Fruit fly (Drosophila melanogaster): ENCODE measurements around the gene CG15894.

Gene CG15894

DNA sequence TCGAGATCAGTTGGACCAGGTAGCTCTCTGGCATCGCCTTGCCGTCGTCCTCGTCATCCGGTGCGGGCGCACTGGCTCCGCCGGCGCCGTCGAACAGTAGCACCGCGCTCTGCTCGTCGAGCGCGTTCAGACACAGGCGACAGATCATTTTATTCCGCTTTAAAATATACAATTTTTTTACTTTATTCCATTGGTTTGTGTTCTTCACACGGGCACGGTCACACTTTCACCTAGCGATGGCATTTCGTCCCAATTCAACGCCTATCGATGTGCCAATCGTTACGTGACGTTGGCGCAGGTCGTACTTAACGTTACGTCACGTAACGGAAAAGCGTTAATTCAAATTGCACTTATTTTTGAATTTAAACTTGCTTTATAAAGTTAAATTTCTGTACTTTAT is 8.0 kb upstream of the CG15894 start, which contains the start of gene CG12219:
CG12219 (minus strand) TSS at position 234 of the 400 bp plus-strand sequence.
- TF ChIP-seq CG10348 (GFP tag; IDR thresholded peaks at IDR 0.05), result no peak
- no peak for TF ChIP-seq CG4496 (GFP tag; IDR thresholded peaks at IDR 0.05)
- no peak for TF ChIP-seq Pif1A (GFP tag; optimal IDR thresholded peaks at IDR 0.05)
- TF ChIP-seq Pif1B (GFP tag; optimal IDR thresholded peaks at IDR 0.05), result no peak
- TF ChIP-seq D1 (tag; optimal IDR thresholded peaks at IDR 0.05), result no peak
- no peak for TF ChIP-seq CG12605 (GFP tag; IDR thresholded peaks at IDR 0.05)
- no peak for TF ChIP-seq EcR (GFP tag; optimal IDR thresholded peaks at IDR 0.05)
- no peak for TF ChIP-seq CG34367 (tag; optimal IDR thresholded peaks at IDR 0.05)
- TF ChIP-seq CG13204 (GFP tag; optimal IDR thresholded peaks at IDR 0.05), result no peak
- TF ChIP-seq rn (GFP tag; IDR thresholded peaks at IDR 0.05), result no peak
- TF ChIP-seq Ets98B (GFP tag; IDR thresholded peaks at IDR 0.05), result no peak
- no peak for TF ChIP-seq CG9948 (tag; optimal IDR thresholded peaks at IDR 0.05)
- TF ChIP-seq fd96Ca (GFP tag; IDR thresholded peaks at IDR 0.05), result no peak
- no peak for TF ChIP-seq gl (tag; optimal IDR thresholded peaks at IDR 0.05)
- TF ChIP-seq CG17806 (tag; optimal IDR thresholded peaks at IDR 0.05), result no peak
- no peak for TF ChIP-seq CG8301 (tag; optimal IDR thresholded peaks at IDR 0.05)

DNA sequence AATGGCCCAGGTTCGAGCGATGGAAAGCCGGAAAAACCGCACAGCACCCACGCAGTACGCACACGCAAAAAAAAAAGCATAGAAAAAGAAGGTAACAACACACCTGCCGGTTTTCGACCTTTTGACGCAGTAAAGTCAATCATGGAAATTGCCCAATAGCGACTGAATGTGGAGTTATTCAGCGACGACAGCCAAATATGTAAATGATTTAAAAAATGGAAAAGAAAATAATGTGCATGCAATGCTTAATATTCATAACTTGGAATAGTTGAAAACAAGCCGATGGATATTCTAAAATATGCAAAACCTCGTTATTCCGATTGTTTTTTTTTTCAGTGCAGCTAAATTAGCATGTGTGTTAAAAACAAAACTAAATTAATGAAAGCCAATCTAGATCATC is 5.8 kb upstream of the CG15894 start:
- no peak for TF ChIP-seq rn (GFP tag; IDR thresholded peaks at IDR 0.05)
- TF ChIP-seq Snoo (tag; optimal IDR thresholded peaks at IDR 0.05), result no peak
- no peak for TF ChIP-seq CG17806 (tag; optimal IDR thresholded peaks at IDR 0.05)
- TF ChIP-seq gl (tag; optimal IDR thresholded peaks at IDR 0.05), result no peak
- no peak for TF ChIP-seq CG8159 (tag; optimal IDR thresholded peaks at IDR 0.05)
- TF ChIP-seq fd96Ca (GFP tag; IDR thresholded peaks at IDR 0.05), result no peak
- no peak for TF ChIP-seq Pif1B (GFP tag; optimal IDR thresholded peaks at IDR 0.05)
- TF ChIP-seq EcR (GFP tag; optimal IDR thresholded peaks at IDR 0.05), result no peak
- TF ChIP-seq CG34367 (tag; optimal IDR thresholded peaks at IDR 0.05), result no peak
- TF ChIP-seq CG13204 (GFP tag; optimal IDR thresholded peaks at IDR 0.05), result no peak
- no peak for TF ChIP-seq CG10348 (GFP tag; IDR thresholded peaks at IDR 0.05)
- no peak for TF ChIP-seq CG4496 (GFP tag; IDR thresholded peaks at IDR 0.05)
- TF ChIP-seq CG14655 (GFP tag; optimal IDR thresholded peaks at IDR 0.05), result no peak
- no peak for TF ChIP-seq CG32121 (GFP tag; IDR thresholded peaks at IDR 0.05)
- TF ChIP-seq CG12605 (GFP tag; IDR thresholded peaks at IDR 0.05), result no peak
- no peak for TF ChIP-seq CG8301 (tag; optimal IDR thresholded peaks at IDR 0.05)
- no peak for TF ChIP-seq CG15710 (tag; optimal IDR thresholded peaks at IDR 0.05)
- TF ChIP-seq D1 (tag; optimal IDR thresholded peaks at IDR 0.05), result no peak

DNA sequence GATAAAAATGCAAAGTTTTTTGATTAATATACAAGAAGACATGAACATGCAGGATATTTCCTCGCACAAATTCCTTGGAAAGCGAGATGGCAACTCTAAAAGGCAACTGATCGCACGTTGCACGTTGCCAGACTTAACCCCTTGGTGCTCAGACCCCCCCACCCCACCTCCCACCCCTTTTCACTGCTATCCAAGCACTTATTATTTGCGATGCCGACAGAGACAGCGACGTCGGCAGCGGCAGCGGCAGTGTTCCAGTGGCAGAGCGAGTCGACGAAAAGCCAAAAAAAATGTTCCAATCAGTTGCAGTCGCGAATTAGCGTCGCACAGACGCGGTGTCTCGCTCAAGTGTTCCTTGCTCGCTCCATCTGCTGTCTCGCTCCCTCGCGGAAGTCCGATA is 5.3 kb upstream of the CG15894 start, which contains the start of gene CG3823:
CG3823 (plus strand) TSS at position 301 of the 400 bp plus-strand sequence.
- TF ChIP-seq gl (tag; optimal IDR thresholded peaks at IDR 0.05), result no peak
- TF ChIP-seq rn (GFP tag; IDR thresholded peaks at IDR 0.05), result no peak
- no peak for TF ChIP-seq CG9948 (tag; optimal IDR thresholded peaks at IDR 0.05)
- no peak for TF ChIP-seq CG4496 (GFP tag; IDR thresholded peaks at IDR 0.05)
- TF ChIP-seq CG15710 (tag; optimal IDR thresholded peaks at IDR 0.05), result no peak
- TF ChIP-seq CG34367 (tag; optimal IDR thresholded peaks at IDR 0.05), result no peak
- no peak for TF ChIP-seq CG8301 (tag; optimal IDR thresholded peaks at IDR 0.05)
- TF ChIP-seq Snoo (tag; optimal IDR thresholded peaks at IDR 0.05), result no peak
- no peak for TF ChIP-seq CG13204 (GFP tag; optimal IDR thresholded peaks at IDR 0.05)
- TF ChIP-seq Ets98B (GFP tag; IDR thresholded peaks at IDR 0.05), result no peak
- no peak for TF ChIP-seq CG8159 (tag; optimal IDR thresholded peaks at IDR 0.05)
- no peak for TF ChIP-seq CG17806 (tag; optimal IDR thresholded peaks at IDR 0.05)
- TF ChIP-seq Pif1B (GFP tag; optimal IDR thresholded peaks at IDR 0.05), result no peak
- TF ChIP-seq D1 (tag; optimal IDR thresholded peaks at IDR 0.05), result no peak
- no peak for TF ChIP-seq Pif1A (GFP tag; optimal IDR thresholded peaks at IDR 0.05)
- TF ChIP-seq EcR (GFP tag; optimal IDR thresholded peaks at IDR 0.05), result no peak
- no peak for TF ChIP-seq CG32121 (GFP tag; IDR thresholded peaks at IDR 0.05)
- no peak for TF ChIP-seq CG12605 (GFP tag; IDR thresholded peaks at IDR 0.05)
- no peak for TF ChIP-seq CG10348 (GFP tag; IDR thresholded peaks at IDR 0.05)

DNA sequence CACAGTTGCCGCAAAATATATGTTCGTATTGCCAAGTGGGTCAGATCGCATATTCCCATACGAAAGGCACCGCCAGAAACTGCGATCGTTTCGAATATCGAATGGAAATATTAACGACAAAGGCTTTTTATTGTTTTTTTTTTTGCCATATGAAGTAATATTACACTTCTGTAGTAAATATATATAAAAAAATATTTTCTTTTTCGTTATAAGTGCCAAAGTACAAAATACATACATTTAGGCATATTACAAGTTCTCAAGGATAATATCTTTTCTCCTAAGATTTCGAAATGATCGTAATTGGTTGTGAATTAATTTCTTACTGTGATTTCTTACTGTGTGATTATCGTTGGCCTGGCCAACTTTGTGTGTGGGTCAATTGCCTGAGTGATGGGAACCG is 4.8 kb upstream of the CG15894 start:
- TF ChIP-seq rn (GFP tag; IDR thresholded peaks at IDR 0.05) (no peak), CG15710 (tag; optimal IDR thresholded peaks at IDR 0.05) (peak; percentile 10), CG9948 (tag; optimal IDR thresholded peaks at IDR 0.05) (peak; percentile 14), CG8301 (tag; optimal IDR thresholded peaks at IDR 0.05) (peak; percentile 9)

DNA sequence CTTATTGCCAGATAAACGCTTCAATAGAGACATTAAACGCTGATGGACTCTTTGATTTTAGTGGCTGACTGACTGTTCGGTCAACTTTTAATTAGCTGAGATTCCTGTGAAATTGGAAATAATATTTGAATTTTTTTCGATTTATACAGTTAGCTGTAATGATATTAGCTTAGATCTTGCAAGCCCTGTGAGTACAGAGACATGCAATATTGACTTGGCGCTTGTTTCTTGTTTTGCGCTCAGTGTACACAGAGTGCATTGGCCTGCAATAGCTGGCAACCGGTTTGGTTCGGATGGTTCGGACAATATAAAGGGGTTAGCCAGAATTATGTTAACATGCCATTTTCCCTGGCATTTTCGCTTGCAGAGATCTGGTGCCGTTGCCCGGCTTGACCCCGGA is 3.7 kb upstream of the CG15894 start:
- TF ChIP-seq Pif1B (GFP tag; optimal IDR thresholded peaks at IDR 0.05) (peak; percentile 24), CG4496 (GFP tag; IDR thresholded peaks at IDR 0.05) (peak; percentile 48; the same call in 1 of the 3 replicates), Ets98B (GFP tag; IDR thresholded peaks at IDR 0.05) (no peak), EcR (GFP tag; optimal IDR thresholded peaks at IDR 0.05) (peak; percentile 94), CG17806 (tag; optimal IDR thresholded peaks at IDR 0.05) (no peak), D1 (tag; optimal IDR thresholded peaks at IDR 0.05) (no peak), CG15710 (tag; optimal IDR thresholded peaks at IDR 0.05) (no peak), CG13204 (GFP tag; optimal IDR thresholded peaks at IDR 0.05) (no peak), CG8159 (tag; optimal IDR thresholded peaks at IDR 0.05) (no peak), gl (tag; optimal IDR thresholded peaks at IDR 0.05) (no peak), CG10348 (GFP tag; IDR thresholded peaks at IDR 0.05) (no peak), CG8301 (tag; optimal IDR thresholded peaks at IDR 0.05) (peak; percentile 28), CG12605 (GFP tag; IDR thresholded peaks at IDR 0.05) (no peak), rn (GFP tag; IDR thresholded peaks at IDR 0.05) (no peak), CG34367 (tag; optimal IDR thresholded peaks at IDR 0.05) (no peak), CG14655 (GFP tag; optimal IDR thresholded peaks at IDR 0.05) (peak; percentile 46), CG9948 (tag; optimal IDR thresholded peaks at IDR 0.05) (peak; percentile 4), Pif1A (GFP tag; optimal IDR thresholded peaks at IDR 0.05) (peak; percentile 21), Snoo (tag; optimal IDR thresholded peaks at IDR 0.05) (no peak), fd96Ca (GFP tag; IDR thresholded peaks at IDR 0.05) (no peak), CG32121 (GFP tag; IDR thresholded peaks at IDR 0.05) (0 out of 2 replicates have a peak, but pooled peaks have one; percentile 34)

DNA sequence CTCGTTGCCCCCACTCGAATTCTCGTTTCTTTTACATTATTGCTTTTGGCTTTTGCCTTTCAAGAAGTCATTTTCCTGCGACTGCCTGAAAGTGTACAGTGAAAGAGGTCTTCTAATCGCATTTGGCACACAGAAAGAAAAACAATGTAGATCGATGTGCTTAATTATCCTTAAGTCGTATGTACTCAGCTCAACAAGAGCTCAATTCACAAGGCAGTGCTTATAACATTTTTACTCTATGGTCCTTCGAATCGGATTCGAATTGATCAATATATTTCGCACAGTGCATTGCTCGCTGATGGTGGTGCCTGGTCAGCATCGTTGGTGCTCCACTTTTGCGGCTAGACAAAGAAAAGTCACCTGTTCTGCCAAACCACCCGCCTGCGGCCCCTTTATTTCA is 1.4 kb downstream of the CG15894 start:
- TF ChIP-seq CG8159 (tag; optimal IDR thresholded peaks at IDR 0.05), result no peak
- TF ChIP-seq CG14655 (GFP tag; optimal IDR thresholded peaks at IDR 0.05), result peak; percentile 14
- TF ChIP-seq CG34367 (tag; optimal IDR thresholded peaks at IDR 0.05), result no peak
- TF ChIP-seq CG10348 (GFP tag; IDR thresholded peaks at IDR 0.05), result no peak
- TF ChIP-seq EcR (GFP tag; optimal IDR thresholded peaks at IDR 0.05), result no peak
- TF ChIP-seq CG13204 (GFP tag; optimal IDR thresholded peaks at IDR 0.05), result no peak
- TF ChIP-seq Pif1A (GFP tag; optimal IDR thresholded peaks at IDR 0.05), result no peak
- TF ChIP-seq CG15710 (tag; optimal IDR thresholded peaks at IDR 0.05), result no peak
- no peak for TF ChIP-seq CG17806 (tag; optimal IDR thresholded peaks at IDR 0.05)
- TF ChIP-seq gl (tag; optimal IDR thresholded peaks at IDR 0.05), result no peak
- TF ChIP-seq CG12605 (GFP tag; IDR thresholded peaks at IDR 0.05), result no peak
- TF ChIP-seq Snoo (tag; optimal IDR thresholded peaks at IDR 0.05), result no peak
- TF ChIP-seq fd96Ca (GFP tag; IDR thresholded peaks at IDR 0.05), result peak; percentile 54; the same call in 1 of the 3 replicates
- peak; percentile 27 for TF ChIP-seq CG8301 (tag; optimal IDR thresholded peaks at IDR 0.05)
- TF ChIP-seq CG4496 (GFP tag; IDR thresholded peaks at IDR 0.05), result peak; percentile 35; the same call in 2 of the 3 replicates
- TF ChIP-seq D1 (tag; optimal IDR thresholded peaks at IDR 0.05), result no peak

All from whole organism, pupa.